Fruit fly (Drosophila melanogaster): ENCODE data around the gene CG14866.

DNA sequence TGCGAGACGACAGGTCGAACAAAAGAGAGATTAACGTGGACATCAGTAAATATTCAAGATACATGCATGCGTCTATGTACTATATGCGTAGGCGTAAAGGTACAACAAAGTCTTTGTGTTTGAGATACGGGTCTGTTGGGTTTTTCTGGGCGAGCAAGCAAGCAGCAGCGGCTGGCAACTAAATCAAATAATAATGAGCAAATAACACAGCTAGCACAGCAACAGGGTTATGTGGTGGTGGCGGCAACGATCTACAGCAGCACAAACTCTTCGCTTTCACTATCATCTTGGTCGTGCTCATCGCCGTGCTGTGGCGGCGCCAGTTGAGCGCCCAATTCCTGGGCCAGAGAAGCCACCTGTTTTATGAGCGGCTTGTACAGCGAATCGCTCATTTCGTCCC, 37.7 kb downstream of the CG14866 start:
- TF ChIP-seq EcR (GFP tag; optimal IDR thresholded peaks at IDR 0.05), result no peak
- TF ChIP-seq usp (GFP tag; optimal IDR thresholded peaks at IDR 0.05), result no peak

Data from whole organism.